Worm (Caenorhabditis elegans) whole organism, early embryonic: ENCODE data around the gene T19C4.24.

Experiments
- B0310.2 ChIP-seq: sonication (generic microtip); optimal IDR thresholded peaks from 2 replicates; lab custom pipeline; 2016; ENCODE audit warnings: mild to moderate bottlenecking, missing genetic modification characterization, missing compliant biosample characterization
- F13C5.2 ChIP-seq: sonication (generic microtip); optimal IDR thresholded peaks from 2 replicates; lab custom pipeline; 2017; ENCODE audit warnings: mild to moderate bottlenecking, missing genetic modification characterization, inconsistent platforms, missing compliant biosample characterization
- aly-1 ChIP-seq: sonication (generic microtip); optimal IDR thresholded peaks from 2 replicates; lab custom pipeline; 2016; ENCODE audit warnings: missing genetic modification characterization, missing compliant biosample characterization
- ama-1 ChIP-seq: fragments of 150-350 bp; optimal IDR thresholded peaks from 2 replicates; lab custom pipeline; 2014
- ceh-13 ChIP-seq: fragments of 200-800 bp; sonication (Bioruptor generic); optimal IDR thresholded peaks from 2 replicates; lab custom pipeline; 2018; ENCODE audit warnings: mild to moderate bottlenecking, missing genetic modification characterization, missing compliant biosample characterization
- ceh-36 ChIP-seq: sonication (generic microtip); optimal IDR thresholded peaks from 2 replicates; lab custom pipeline; 2016; ENCODE audit warnings: missing genetic modification characterization, inconsistent platforms, missing compliant biosample characterization
- ets-7 ChIP-seq: sonication (generic microtip); optimal IDR thresholded peaks from 2 replicates; lab custom pipeline; 2016; ENCODE audit warnings: missing genotype, missing genetic modification characterization, missing compliant biosample characterization
- flt-1 ChIP-seq: fragments of 200-800 bp; sonication (Bioruptor generic); IDR thresholded peaks from 2 replicates; pipeline ENCODE4 v1.3.6; 2022; ENCODE audit warnings: missing genetic modification characterization, missing compliant biosample characterization
- hmbx-1 ChIP-seq: sonication (generic microtip); optimal IDR thresholded peaks from 2 replicates; lab custom pipeline; 2016; ENCODE audit warnings: mild to moderate bottlenecking, missing genetic modification characterization, missing compliant biosample characterization
- hmg-4 ChIP-seq: fragments of 200-800 bp; sonication (Bioruptor generic); optimal IDR thresholded peaks from 2 replicates; lab custom pipeline; 2018; ENCODE audit warnings: mild to moderate bottlenecking, missing genetic modification characterization, missing compliant biosample characterization
- hnd-1 ChIP-seq: sonication (generic microtip); optimal IDR thresholded peaks from 2 replicates; lab custom pipeline; 2016; ENCODE audit warnings: missing genetic modification characterization, missing compliant biosample characterization
- pes-1 ChIP-seq: fragments of 200-800 bp; sonication (Bioruptor generic); IDR thresholded peaks from 2 replicates; pipeline ENCODE4 v1.3.6; 2022; ENCODE audit warnings: missing genetic modification reagents, missing genetic modification characterization, missing compliant biosample characterization
- scrt-1 ChIP-seq: fragments of 200-800 bp; sonication (Bioruptor generic); IDR thresholded peaks from 2 replicates; pipeline ENCODE4 v1.3.6; 2022; ENCODE audit warnings: missing genetic modification characterization, missing compliant biosample characterization
- sea-1 ChIP-seq: fragments of 200-800 bp; sonication (Bioruptor generic); conservative IDR thresholded peaks from 2 replicates; pipeline ENCODE4 v1.3.6; 2022; ENCODE audit warnings: missing genetic modification characterization, missing compliant biosample characterization
- tbx-11 ChIP-seq: fragments of 200-800 bp; sonication (Bioruptor generic); IDR thresholded peaks from 2 replicates; pipeline ENCODE4 v1.3.6; 2022; ENCODE audit warnings: missing genetic modification characterization, missing compliant biosample characterization
- tbx-37 ChIP-seq: fragments of 200-800 bp; sonication (Bioruptor generic); conservative IDR thresholded peaks from 2 replicates; pipeline ENCODE4 v1.3.6; 2022; ENCODE audit warnings: missing genetic modification reagents, missing genetic modification characterization, missing compliant biosample characterization
- tra-4 ChIP-seq: sonication (generic microtip); optimal IDR thresholded peaks from 2 replicates; lab custom pipeline; 2017; ENCODE audit warnings: missing genetic modification characterization, missing compliant biosample characterization

T19C4.24 gene

DNA sequence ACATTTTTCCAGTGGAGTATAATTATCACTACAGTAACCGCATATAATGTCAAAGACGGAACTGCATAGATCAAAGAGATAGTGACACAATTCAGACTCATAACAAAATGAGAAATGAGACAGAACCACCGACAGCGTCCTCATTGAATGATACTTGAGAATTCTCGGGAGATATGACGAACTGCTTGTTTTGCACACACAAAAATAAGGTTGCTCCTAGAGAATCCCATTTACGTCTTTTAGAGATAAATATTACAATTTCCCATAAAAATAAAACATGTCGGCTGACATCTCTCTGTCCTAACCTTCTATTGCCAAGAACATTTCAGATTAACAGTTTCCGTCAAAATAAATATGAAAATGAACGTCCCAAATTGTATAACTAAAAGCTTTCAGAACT, 8.7 kb upstream of the T19C4.24 start, which contains the start of gene srg-38:
Gene srg-38 (minus strand): TSS at position 101 of the 400 bp plus-strand sequence.
- TF ChIP-seq sea-1 (GFP tag; lab: Robert Waterston, UW) (no peak), F13C5.2 (no peak), ceh-13 (GFP tag; lab: Kevin White, UChicago) (no peak), ama-1 (lab: Kevin White, UChicago) (no peak), ets-7 (tag; lab: Kevin White, UChicago) (no peak), B0310.2 (tag; lab: Kevin White, UChicago) (no peak), hnd-1 (tag; lab: Kevin White, UChicago) (no peak), scrt-1 (GFP tag; lab: Robert Waterston, UW) (no peak), tra-4 (tag; lab: Kevin White, UChicago) (no peak), pes-1 (GFP tag; lab: Robert Waterston, UW) (no peak), ceh-36 (tag; lab: Kevin White, UChicago) (no peak), hmg-4 (GFP tag; lab: Kevin White, UChicago) (no peak), flt-1 (GFP tag; lab: Robert Waterston, UW) (no peak), hmbx-1 (tag; lab: Kevin White, UChicago) (no peak), tbx-11 (GFP tag; lab: Robert Waterston, UW) (no peak), aly-1 (tag; lab: Kevin White, UChicago) (no peak), tbx-37 (no peak)

DNA sequence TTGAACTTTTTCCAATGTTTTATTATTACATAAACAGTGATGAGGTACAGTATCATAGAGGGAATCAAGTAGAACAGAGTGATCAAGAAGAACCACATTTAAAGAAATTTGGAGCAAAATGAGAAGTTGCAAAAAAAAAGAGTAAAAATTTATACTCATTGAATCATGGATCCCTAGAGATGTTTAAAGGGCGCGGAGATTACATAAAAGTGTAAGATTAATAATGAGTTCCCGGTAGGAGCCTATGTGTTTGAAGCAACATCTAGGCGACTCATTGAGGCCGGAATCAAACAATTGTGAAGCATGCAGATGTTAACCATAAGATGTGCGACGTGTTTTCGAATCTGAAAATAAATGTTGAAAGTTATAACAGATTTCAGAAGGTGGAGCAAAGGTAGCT, 5.5 kb upstream of the T19C4.24 start, which contains the start of gene srg-39:
Gene srg-39 (minus strand): TSS at position 101 of the 400 bp plus-strand sequence.
- no peak for TF ChIP-seq hnd-1 (tag; lab: Kevin White, UChicago)
- no peak for TF ChIP-seq hmbx-1 (tag; lab: Kevin White, UChicago)
- no peak for TF ChIP-seq sea-1 (GFP tag; lab: Robert Waterston, UW)
- TF ChIP-seq ceh-13 (GFP tag; lab: Kevin White, UChicago), result no peak
- no peak for TF ChIP-seq flt-1 (GFP tag; lab: Robert Waterston, UW)
- TF ChIP-seq tbx-11 (GFP tag; lab: Robert Waterston, UW), result no peak
- no peak for TF ChIP-seq B0310.2 (tag; lab: Kevin White, UChicago)
- no peak for TF ChIP-seq tbx-37

DNA sequence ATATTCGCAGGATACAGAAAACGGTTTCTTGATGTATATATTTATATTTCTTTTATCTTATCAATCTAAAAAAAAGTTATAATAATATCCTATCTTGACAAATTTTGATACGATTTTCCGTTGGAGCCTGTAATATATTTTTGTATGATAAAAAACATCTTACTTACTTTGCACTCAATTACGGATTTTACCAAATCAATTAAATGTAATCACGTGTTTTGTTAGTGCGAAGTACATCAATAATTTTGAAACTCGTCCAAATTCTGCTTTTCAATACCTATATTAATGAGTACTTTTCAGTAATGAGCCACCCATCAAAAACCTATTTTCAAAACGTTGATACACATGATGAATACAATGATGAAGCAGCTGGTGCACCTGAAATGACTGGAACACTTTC, 2.6 kb upstream of the T19C4.24 start, which contains the start of gene T19C4.1:
Gene T19C4.1 (plus strand): TSS at position 301 of the 400 bp plus-strand sequence.
- no peak for TF ChIP-seq tra-4 (tag; lab: Kevin White, UChicago)
- TF ChIP-seq ceh-36 (tag; lab: Kevin White, UChicago), result no peak
- TF ChIP-seq aly-1 (tag; lab: Kevin White, UChicago), result no peak
- no peak for TF ChIP-seq B0310.2 (tag; lab: Kevin White, UChicago)
- TF ChIP-seq hmbx-1 (tag; lab: Kevin White, UChicago), result no peak
- TF ChIP-seq F13C5.2, result no peak
- TF ChIP-seq ceh-13 (GFP tag; lab: Kevin White, UChicago), result no peak
- TF ChIP-seq sea-1 (GFP tag; lab: Robert Waterston, UW), result no peak
- no peak for TF ChIP-seq pes-1 (GFP tag; lab: Robert Waterston, UW)
- TF ChIP-seq hnd-1 (tag; lab: Kevin White, UChicago), result no peak
- TF ChIP-seq flt-1 (GFP tag; lab: Robert Waterston, UW), result no peak

DNA sequence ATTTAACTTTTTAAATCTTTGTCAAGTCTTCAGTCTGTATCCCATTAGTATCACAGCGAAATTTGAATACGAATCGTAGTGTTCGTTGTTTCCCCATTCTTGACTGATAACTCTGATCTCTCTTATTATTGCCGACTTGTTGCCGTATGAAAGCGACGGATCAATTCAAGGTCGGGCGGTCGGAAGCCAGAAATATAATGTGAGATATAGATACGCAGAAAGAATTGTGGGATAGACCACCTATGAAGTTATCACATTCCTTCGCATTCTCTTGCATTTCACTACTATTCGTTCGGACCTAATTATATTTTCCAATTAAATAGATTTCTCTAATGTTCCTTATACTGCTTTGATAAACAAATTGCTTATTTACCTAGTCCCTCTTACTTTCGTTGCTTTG, 2.2 kb upstream of the T19C4.24 start:
- no peak for TF ChIP-seq scrt-1 (GFP tag; lab: Robert Waterston, UW)
- TF ChIP-seq ceh-36 (tag; lab: Kevin White, UChicago), result no peak
- no peak for TF ChIP-seq flt-1 (GFP tag; lab: Robert Waterston, UW)
- no peak for TF ChIP-seq F13C5.2
- no peak for TF ChIP-seq hmg-4 (GFP tag; lab: Kevin White, UChicago)
- no peak for TF ChIP-seq B0310.2 (tag; lab: Kevin White, UChicago)
- no peak for TF ChIP-seq hmbx-1 (tag; lab: Kevin White, UChicago)
- TF ChIP-seq tra-4 (tag; lab: Kevin White, UChicago), result no peak
- TF ChIP-seq ama-1 (lab: Kevin White, UChicago), result no peak
- no peak for TF ChIP-seq aly-1 (tag; lab: Kevin White, UChicago)
- TF ChIP-seq tbx-37, result no peak
- TF ChIP-seq hnd-1 (tag; lab: Kevin White, UChicago), result no peak
- no peak for TF ChIP-seq tbx-11 (GFP tag; lab: Robert Waterston, UW)
- TF ChIP-seq ceh-13 (GFP tag; lab: Kevin White, UChicago), result no peak
- TF ChIP-seq ets-7 (tag; lab: Kevin White, UChicago), result no peak
- no peak for TF ChIP-seq sea-1 (GFP tag; lab: Robert Waterston, UW)
- no peak for TF ChIP-seq pes-1 (GFP tag; lab: Robert Waterston, UW)

DNA sequence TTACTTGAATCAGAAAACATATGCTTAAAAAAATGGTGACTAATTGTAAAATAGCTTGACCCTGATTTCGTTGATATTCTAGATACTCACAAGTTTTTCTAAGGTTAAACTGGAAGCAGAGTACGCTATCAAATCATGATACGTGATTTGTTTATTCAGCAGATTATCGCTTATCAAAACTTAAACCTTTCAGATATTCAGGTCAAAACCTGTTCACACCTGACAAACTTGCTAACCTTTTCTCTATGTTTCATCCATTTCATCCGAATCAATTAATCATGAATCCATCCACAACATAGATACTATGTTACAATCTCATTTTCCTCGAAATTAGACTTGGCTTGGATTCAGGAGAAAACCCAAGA, 954 bp upstream of the T19C4.24 start:
- TF ChIP-seq F13C5.2 (no peak), scrt-1 (GFP tag; lab: Robert Waterston, UW) (no peak), pes-1 (GFP tag; lab: Robert Waterston, UW) (no peak), hmbx-1 (tag; lab: Kevin White, UChicago) (no peak), hnd-1 (tag; lab: Kevin White, UChicago) (no peak), B0310.2 (tag; lab: Kevin White, UChicago) (no peak), ceh-13 (GFP tag; lab: Kevin White, UChicago) (no peak), ama-1 (lab: Kevin White, UChicago) (no peak), tbx-11 (GFP tag; lab: Robert Waterston, UW) (no peak), tbx-37 (no peak), hmg-4 (GFP tag; lab: Kevin White, UChicago) (no peak), ceh-36 (tag; lab: Kevin White, UChicago) (no peak), flt-1 (GFP tag; lab: Robert Waterston, UW) (no peak), aly-1 (tag; lab: Kevin White, UChicago) (no peak), sea-1 (GFP tag; lab: Robert Waterston, UW) (no peak), ets-7 (tag; lab: Kevin White, UChicago) (no peak), tra-4 (tag; lab: Kevin White, UChicago) (no peak)

DNA sequence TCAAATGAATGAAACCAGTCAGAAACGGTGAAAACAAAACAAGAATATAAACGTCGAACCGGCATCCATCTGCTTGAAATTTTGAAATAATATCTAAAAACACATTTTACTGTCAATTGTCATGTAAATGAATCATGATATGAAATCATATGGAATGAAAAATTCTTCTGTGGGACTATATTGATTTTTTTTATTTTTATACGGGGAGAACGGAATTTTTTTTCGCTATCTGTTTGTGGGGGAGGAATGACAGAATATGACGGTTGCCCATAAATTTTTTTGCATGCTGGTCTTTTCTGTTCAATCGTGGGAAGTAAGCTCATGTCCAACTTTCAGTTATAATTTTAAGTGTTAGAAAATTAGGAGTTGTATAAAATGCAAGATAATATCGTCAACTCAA, 2.1 kb downstream of the T19C4.24 start, which contains the start of gene C06H2.7:
Gene C06H2.7 (minus strand): TSS at position 101 of the 400 bp plus-strand sequence.
- TF ChIP-seq pes-1 (GFP tag; lab: Robert Waterston, UW), result no peak
- TF ChIP-seq ceh-13 (GFP tag; lab: Kevin White, UChicago), result no peak
- no peak for TF ChIP-seq hmg-4 (GFP tag; lab: Kevin White, UChicago)
- no peak for TF ChIP-seq ceh-36 (tag; lab: Kevin White, UChicago)
- TF ChIP-seq scrt-1 (GFP tag; lab: Robert Waterston, UW), result no peak
- no peak for TF ChIP-seq flt-1 (GFP tag; lab: Robert Waterston, UW)
- TF ChIP-seq hmbx-1 (tag; lab: Kevin White, UChicago), result no peak
- TF ChIP-seq tra-4 (tag; lab: Kevin White, UChicago), result no peak
- no peak for TF ChIP-seq B0310.2 (tag; lab: Kevin White, UChicago)
- TF ChIP-seq hnd-1 (tag; lab: Kevin White, UChicago), result no peak
- no peak for TF ChIP-seq tbx-11 (GFP tag; lab: Robert Waterston, UW)
- no peak for TF ChIP-seq ets-7 (tag; lab: Kevin White, UChicago)
